Worm (Caenorhabditis elegans): ENCODE data around the gene twk-32.

twk-32 gene

ce11 chrV:13789362-13789761 lies 7.1 kb upstream of the twk-32 start (continued):
- TF ChIP-seq Y5F2A.4 (GFP tag; optimal IDR thresholded peaks at IDR 0.05) (no peak), aly-2 (tag; optimal IDR thresholded peaks at IDR 0.05) (no peak), gei-8 (GFP tag; optimal IDR thresholded peaks at IDR 0.05) (no peak), pqm-1 (tag; optimal IDR thresholded peaks at IDR 0.05) (no peak), hlh-11 (tag; optimal IDR thresholded peaks at IDR 0.05) (peak; percentile 91), daf-12 (tag; optimal IDR thresholded peaks at IDR 0.05) (no peak), zag-1 (tag; optimal IDR thresholded peaks at IDR 0.05) (no peak), mdl-1 (tag; optimal IDR thresholded peaks at IDR 0.05) (peak; percentile 40 to 87), lin-13 (GFP tag; optimal IDR thresholded peaks at IDR 0.05) (peak; percentile 39), T26A8.4 (GFP tag; IDR thresholded peaks at IDR 0.05) (peak; percentile 52), Y75B8A.6 (GFP tag; IDR thresholded peaks at IDR 0.05) (no peak), duxl-1 (tag; optimal IDR thresholded peaks at IDR 0.05; ENCODE audit: poor library complexity) (no peak), lim-7 (GFP tag; IDR thresholded peaks at IDR 0.05) (no peak), ctbp-1 (GFP tag; IDR thresholded peaks at IDR 0.05) (peak; percentile 30; the same call in 1 of the 2 replicates), hlh-30 (tag; optimal IDR thresholded peaks at IDR 0.05; ENCODE audit: insufficient read depth) (peak; percentile 86), ceh-28 (tag; optimal IDR thresholded peaks at IDR 0.05) (peak; percentile 35), daf-19 (GFP tag; conservative IDR thresholded peaks at IDR 0.05) (no peak), Y48G9A.11 (GFP tag; IDR thresholded peaks at IDR 0.05) (no peak), lir-3 (tag; optimal IDR thresholded peaks at IDR 0.05) (no peak), F26F4.8 (GFP tag; conservative IDR thresholded peaks at IDR 0.05) (no peak), lin-39 (tag; optimal IDR thresholded peaks at IDR 0.05) (no peak), T20F7.1 (GFP tag; optimal IDR thresholded peaks at IDR 0.05) (peak; percentile 80), spr-1 (tag; optimal IDR thresholded peaks at IDR 0.05) (peak; percentile 15), madf-9 (GFP tag; conservative IDR thresholded peaks at IDR 0.05) (peak; percentile 39; the same call in 1 of the 2 replicates), ces-1 (GFP tag; optimal IDR thresholded peaks at IDR 0.05) (no peak), vab-7 (GFP tag; IDR thresholded peaks at IDR 0.05) (no peak), ceh-62 (tag; optimal IDR thresholded peaks at IDR 0.05) (no peak), ceh-44 (GFP tag; IDR thresholded peaks at IDR 0.05) (no peak), snpc-4 (tag; optimal IDR thresholded peaks at IDR 0.05) (no peak), saeg-2 (GFP tag; IDR thresholded peaks at IDR 0.05) (peak; percentile 52; the same call in 1 of the 2 replicates), ZK337.2 (GFP tag; IDR thresholded peaks at IDR 0.05) (no peak), lin-1 (GFP tag; IDR thresholded peaks at IDR 0.05) (peak; percentile 40; the same call in 1 of the 2 replicates), madf-5 (GFP tag; IDR thresholded peaks at IDR 0.05) (no peak), ztf-11 (tag; optimal IDR thresholded peaks at IDR 0.05) (no peak), nhr-28 (tag; optimal IDR thresholded peaks at IDR 0.05) (peak; percentile 89), egl-27 (tag; optimal IDR thresholded peaks at IDR 0.05) (no peak), zfp-2 (tag; optimal IDR thresholded peaks at IDR 0.05) (no peak), lin-38 (GFP tag; IDR thresholded peaks at IDR 0.05) (peak; percentile 80), nhr-11 (tag; optimal IDR thresholded peaks at IDR 0.05) (peak; percentile 96), tra-1 (GFP tag; IDR thresholded peaks at IDR 0.05) (peak; percentile 53), dve-1 (tag; optimal IDR thresholded peaks at IDR 0.05; ENCODE audit: insufficient read depth) (peak; percentile 95), ZK546.5 (tag; optimal IDR thresholded peaks at IDR 0.05) (no peak), rbr-2 (tag; optimal IDR thresholded peaks at IDR 0.05) (peak; percentile 77), daf-16 (GFP tag; optimal IDR thresholded peaks at IDR 0.05) (peak; percentile 50 to 51), daf-16 (tag; optimal IDR thresholded peaks at IDR 0.05) (peak; percentile 90), sdz-12 (GFP tag; optimal IDR thresholded peaks at IDR 0.05) (no peak), zfp-3 (GFP tag; conservative IDR thresholded peaks at IDR 0.05) (no peak), unc-130 (GFP tag; optimal IDR thresholded peaks at IDR 0.05) (no peak), skn-1 (tag; optimal IDR thresholded peaks at IDR 0.05) (no peak), nhr-102 (tag; optimal IDR thresholded peaks at IDR 0.05) (peak; percentile 36), D1046.2 (GFP tag; IDR thresholded peaks at IDR 0.05) (no peak), nhr-48 (tag; optimal IDR thresholded peaks at IDR 0.05) (peak; percentile 3)
